Fruit fly (Drosophila melanogaster) whole organism, embryonic: ENCODE results near the gene CG15741.

Experiments
- Atf3 ChIP-seq: fragments of 200-800 bp; sonication (Bioruptor generic); optimal IDR thresholded peaks from 3 replicates; lab custom pipeline; 2016; ENCODE audit warnings: missing biosample characterization, missing genetic modification characterization
- Awh ChIP-seq: fragments of 200-800 bp; sonication (Bioruptor generic); IDR thresholded peaks from 2 replicates; pipeline ENCODE4, ENCODE4 v1.3.6; 2022; ENCODE audit warnings: missing biosample characterization, missing genetic modification characterization
- B-H2 ChIP-seq: fragments of 200-800 bp; sonication (Bioruptor generic); optimal IDR thresholded peaks from 2 replicates; lab custom pipeline; 2018; ENCODE audit warnings: missing biosample characterization, mild to moderate bottlenecking, missing genetic modification characterization
- BtbVII ChIP-seq: fragments of 200-800 bp; sonication (Bioruptor generic); optimal IDR thresholded peaks from 3 replicates; lab custom pipeline; 2017; ENCODE audit warnings: missing biosample characterization, mild to moderate bottlenecking, missing genetic modification characterization
- CG10366 ChIP-seq: fragments of 200-800 bp; sonication (Bioruptor generic); IDR thresholded peaks from 2 replicates; pipeline ENCODE4 v1.3.6; 2022; ENCODE audit warnings: missing biosample characterization, missing genetic modification characterization
- CG10431 ChIP-seq: fragments of 200-800 bp; sonication (Bioruptor generic); optimal IDR thresholded peaks from 3 replicates; lab custom pipeline; 2018; ENCODE audit warnings: missing biosample characterization, mild to moderate bottlenecking, missing genetic modification characterization
- CG11456 ChIP-seq: fragments of 200-800 bp; sonication (Bioruptor generic); IDR thresholded peaks from 3 replicates; pipeline ENCODE4 v1.3.6; 2022; ENCODE audit warnings: missing biosample characterization, missing genetic modification characterization
- CG11723 ChIP-seq: fragments of 200-800 bp; sonication (Bioruptor generic); optimal IDR thresholded peaks from 2 replicates; lab custom pipeline; 2017; ENCODE audit warnings: missing biosample characterization, mild to moderate bottlenecking, missing genetic modification characterization
- CG13287 ChIP-seq: fragments of 200-800 bp; sonication (Bioruptor generic); IDR thresholded peaks from 2 replicates; pipeline ENCODE4 v1.3.6; 2022; ENCODE audit warnings: missing biosample characterization, missing genetic modification characterization; ENCODE audit not compliant: partially characterized antibody
- CG13775 ChIP-seq: fragments of 200-800 bp; sonication (Bioruptor generic); optimal IDR thresholded peaks from 3 replicates; lab custom pipeline; 2017; ENCODE audit warnings: missing biosample characterization, mild to moderate bottlenecking, missing genetic modification characterization
- CG14710 ChIP-seq: fragments of 200-800 bp; sonication (Bioruptor generic); optimal IDR thresholded peaks from 3 replicates; lab custom pipeline; 2019; ENCODE audit warnings: missing biosample characterization, mild to moderate bottlenecking, missing genetic modification characterization, moderate library complexity
- CG1603 ChIP-seq: fragments of 200-800 bp; sonication (Bioruptor generic); optimal IDR thresholded peaks from 2 replicates; lab custom pipeline; 2019; ENCODE audit warnings: missing biosample characterization, mild to moderate bottlenecking, missing genetic modification characterization, moderate library complexity
- CG17328 ChIP-seq: fragments of 200-800 bp; sonication (Bioruptor generic); IDR thresholded peaks from 2 replicates; pipeline ENCODE4 v1.3.6; 2022; ENCODE audit warnings: missing biosample characterization, missing genetic modification characterization
- CG17359 ChIP-seq: fragments of 200-800 bp; sonication (Bioruptor generic); optimal IDR thresholded peaks from 3 replicates; lab custom pipeline; 2018; ENCODE audit warnings: missing biosample characterization, mild to moderate bottlenecking, missing genetic modification characterization, moderate library complexity
- CG17912 ChIP-seq: fragments of 200-800 bp; sonication (Bioruptor generic); optimal IDR thresholded peaks from 2 replicates; lab custom pipeline; 2018; ENCODE audit warnings: missing biosample characterization, mild to moderate bottlenecking, missing genetic modification characterization
- CG4617 ChIP-seq: fragments of 200-800 bp; sonication (Bioruptor generic); optimal IDR thresholded peaks from 3 replicates; lab custom pipeline; 2016; ENCODE audit warnings: missing biosample characterization, missing genetic modification characterization, borderline replicate concordance
- CG6654 ChIP-seq: fragments of 200-800 bp; sonication (Bioruptor generic); optimal IDR thresholded peaks from 2 replicates; lab custom pipeline; 2017; ENCODE audit warnings: missing biosample characterization, mild to moderate bottlenecking, missing genetic modification characterization
- CG6813 ChIP-seq: fragments of 200-800 bp; sonication (Bioruptor generic); optimal IDR thresholded peaks from 2 replicates; lab custom pipeline; 2017; ENCODE audit warnings: missing biosample characterization, missing genetic modification characterization, mild to moderate bottlenecking, moderate library complexity, missing genetic modification reagents
- CG7357 ChIP-seq: fragments of 200-800 bp; sonication (Bioruptor generic); IDR thresholded peaks from 3 replicates; pipeline ENCODE4 v1.3.6; 2022; ENCODE audit warnings: missing biosample characterization, missing genetic modification characterization
- CG8388 ChIP-seq: fragments of 200-800 bp; sonication (Bioruptor generic); optimal IDR thresholded peaks from 2 replicates; lab custom pipeline; 2019; ENCODE audit warnings: missing biosample characterization, mild to moderate bottlenecking, missing genetic modification characterization, moderate library complexity
- CG8765 ChIP-seq: fragments of 200-800 bp; sonication (Bioruptor generic); IDR thresholded peaks from 2 replicates; pipeline ENCODE4 v1.3.6; 2022; ENCODE audit warnings: missing biosample characterization, missing genetic modification characterization
- CG9215 ChIP-seq: fragments of 200-800 bp; sonication (Bioruptor generic); IDR thresholded peaks from 2 replicates; pipeline ENCODE4 v1.3.6; 2022; ENCODE audit warnings: missing biosample characterization, missing genetic modification characterization
- CG9797 ChIP-seq: fragments of 200-800 bp; sonication (Bioruptor generic); optimal IDR thresholded peaks from 3 replicates; lab custom pipeline; 2018; ENCODE audit warnings: missing biosample characterization, mild to moderate bottlenecking, missing genetic modification characterization
- CHES-1-like ChIP-seq: fragments of 200-800 bp; sonication (Bioruptor generic); optimal IDR thresholded peaks from 2 replicates; lab custom pipeline; 2016; ENCODE audit warnings: missing biosample characterization, missing genetic modification characterization
- CTCF ChIP-seq: fragments of 200-800 bp; sonication (Bioruptor generic); optimal IDR thresholded peaks from 2 replicates; lab custom pipeline; 2017; ENCODE audit warnings: missing biosample characterization, mild to moderate bottlenecking, missing genetic modification characterization, moderate library complexity
- Chrac-16 ChIP-seq: fragments of 200-800 bp; sonication (Bioruptor generic); optimal IDR thresholded peaks from 3 replicates; lab custom pipeline; 2016; ENCODE audit warnings: missing biosample characterization, missing genetic modification characterization
- Fer1 ChIP-seq: fragments of 200-800 bp; sonication (Bioruptor generic); optimal IDR thresholded peaks from 2 replicates; lab custom pipeline; 2017; ENCODE audit warnings: missing biosample characterization, mild to moderate bottlenecking, missing genetic modification characterization
- Gsc ChIP-seq: fragments of 200-800 bp; sonication (Bioruptor generic); IDR thresholded peaks from 2 replicates; pipeline ENCODE4 v1.3.6; 2022; ENCODE audit warnings: missing biosample characterization, missing genetic modification characterization
- Hr3 ChIP-seq: fragments of 200-800 bp; sonication (Bioruptor generic); optimal IDR thresholded peaks from 3 replicates; lab custom pipeline; 2016; ENCODE audit warnings: missing biosample characterization, missing genetic modification characterization
- Ssrp ChIP-seq: fragments of 200-800 bp; sonication (Bioruptor generic); optimal IDR thresholded peaks from 2 replicates; lab custom pipeline; 2018; ENCODE audit warnings: missing biosample characterization, mild to moderate bottlenecking, missing genetic modification characterization, moderate library complexity
- abd-A ChIP-seq: fragments of 200-800 bp; sonication (Bioruptor generic); optimal IDR thresholded peaks from 3 replicates; lab custom pipeline; 2019; ENCODE audit warnings: missing biosample characterization, mild to moderate bottlenecking, missing genetic modification characterization, moderate library complexity
- ap ChIP-seq: fragments of 200-800 bp; sonication (Bioruptor generic); IDR thresholded peaks from 2 replicates; pipeline ENCODE4 v1.3.6; 2022; ENCODE audit warnings: missing biosample characterization, missing genetic modification characterization
- ato ChIP-seq: fragments of 200-800 bp; sonication (Bioruptor generic); IDR thresholded peaks from 2 replicates; pipeline ENCODE4 v1.3.6; 2022; ENCODE audit warnings: missing biosample characterization, missing genetic modification characterization; ENCODE audit not compliant: partially characterized antibody
- chinmo ChIP-seq: fragments of 200-800 bp; sonication (Bioruptor generic); IDR thresholded peaks from 4 replicates; pipeline ENCODE4 v1.3.6; 2022; ENCODE audit warnings: missing biosample characterization, missing genetic modification characterization; ENCODE audit not compliant: partially characterized antibody
- chm ChIP-seq: fragments of 200-800 bp; sonication (Bioruptor generic); IDR thresholded peaks from 2 replicates; pipeline ENCODE4 v1.3.6; 2022; ENCODE audit warnings: missing biosample characterization, missing genetic modification characterization
- dm ChIP-seq: fragments of 200-800 bp; sonication (Bioruptor generic); optimal IDR thresholded peaks from 3 replicates; lab custom pipeline; 2016; ENCODE audit warnings: missing biosample characterization, missing genetic modification characterization
- esg ChIP-seq: fragments of 200-800 bp; sonication (Bioruptor generic); conservative IDR thresholded peaks from 2 replicates; pipeline ENCODE4 v1.3.6; 2022; ENCODE audit warnings: missing biosample characterization, missing genetic modification characterization
- grau ChIP-seq: fragments of 200-800 bp; optimal IDR thresholded peaks from 3 replicates; lab custom pipeline; 2019; ENCODE audit warnings: missing biosample characterization, mild to moderate bottlenecking, missing genetic modification characterization, moderate library complexity
- jing ChIP-seq: fragments of 200-800 bp; sonication (Bioruptor generic); optimal IDR thresholded peaks from 2 replicates; lab custom pipeline; 2018; ENCODE audit warnings: missing biosample characterization, mild to moderate bottlenecking, missing genetic modification characterization
- knrl ChIP-seq: fragments of 200-800 bp; sonication (Bioruptor generic); IDR thresholded peaks from 3 replicates; pipeline ENCODE4 v1.3.6; 2022; ENCODE audit warnings: missing biosample characterization, missing genetic modification characterization; ENCODE audit not compliant: partially characterized antibody
- lbe ChIP-seq: fragments of 200-800 bp; sonication (Bioruptor generic); optimal IDR thresholded peaks from 2 replicates; lab custom pipeline; 2016; ENCODE audit warnings: missing biosample characterization, mild to moderate bottlenecking, missing genetic modification characterization
- lola ChIP-seq, 3 experiments: fragments of >200 bp in 2 of 3; fragments of 200-800 bp in 1 of 3; sonication (Bioruptor generic) in 1 of 3; optimal IDR thresholded peaks; 2 replicates each; lab custom pipeline; 2017 to 2019; ENCODE audit warnings: missing biosample characterization in 3 of 3, missing genetic modification characterization in 3 of 3, mild to moderate bottlenecking in 1 of 3, moderate library complexity in 1 of 3
- nau ChIP-seq: fragments of 200-800 bp; sonication (Bioruptor generic); optimal IDR thresholded peaks from 3 replicates; lab custom pipeline; 2017; ENCODE audit warnings: missing biosample characterization, mild to moderate bottlenecking, missing genetic modification characterization, missing genetic modification reagents
- repo ChIP-seq: fragments of 200-800 bp; sonication (Bioruptor generic); optimal IDR thresholded peaks from 2 replicates; lab custom pipeline; 2016; ENCODE audit warnings: missing biosample characterization, missing genetic modification characterization
- schlank ChIP-seq: fragments of 200-800 bp; sonication (Bioruptor generic); optimal IDR thresholded peaks from 2 replicates; lab custom pipeline; 2018; ENCODE audit warnings: missing biosample characterization, mild to moderate bottlenecking, missing genetic modification characterization
- sd ChIP-seq: fragments of 200-800 bp; sonication (Bioruptor generic); optimal IDR thresholded peaks from 3 replicates; lab custom pipeline; 2018; ENCODE audit warnings: missing biosample characterization, mild to moderate bottlenecking, missing genetic modification characterization, moderate library complexity
- sug ChIP-seq: fragments of 200-800 bp; optimal IDR thresholded peaks from 2 replicates; lab custom pipeline; 2019; ENCODE audit warnings: missing biosample characterization, mild to moderate bottlenecking, missing genetic modification characterization, moderate library complexity
- trem ChIP-seq: fragments of 200-800 bp; optimal IDR thresholded peaks from 3 replicates; lab custom pipeline; 2019; ENCODE audit warnings: missing biosample characterization, mild to moderate bottlenecking, missing genetic modification characterization, moderate library complexity
- usp ChIP-seq: fragments of >200 bp; optimal IDR thresholded peaks from 2 replicates; lab custom pipeline; 2017; ENCODE audit warnings: missing biosample characterization, missing genetic modification characterization
- zen ChIP-seq: fragments of 200-800 bp; sonication (Bioruptor generic); optimal IDR thresholded peaks from 3 replicates; lab custom pipeline; 2018; ENCODE audit warnings: missing biosample characterization, mild to moderate bottlenecking, missing genetic modification characterization, moderate library complexity
- zen2 ChIP-seq: fragments of 200-800 bp; sonication (Bioruptor generic); IDR thresholded peaks from 3 replicates; pipeline ENCODE4 v1.3.6; 2022; ENCODE audit warnings: missing biosample characterization, missing genetic modification characterization; ENCODE audit not compliant: partially characterized antibody

Gene CG15741

DNA sequence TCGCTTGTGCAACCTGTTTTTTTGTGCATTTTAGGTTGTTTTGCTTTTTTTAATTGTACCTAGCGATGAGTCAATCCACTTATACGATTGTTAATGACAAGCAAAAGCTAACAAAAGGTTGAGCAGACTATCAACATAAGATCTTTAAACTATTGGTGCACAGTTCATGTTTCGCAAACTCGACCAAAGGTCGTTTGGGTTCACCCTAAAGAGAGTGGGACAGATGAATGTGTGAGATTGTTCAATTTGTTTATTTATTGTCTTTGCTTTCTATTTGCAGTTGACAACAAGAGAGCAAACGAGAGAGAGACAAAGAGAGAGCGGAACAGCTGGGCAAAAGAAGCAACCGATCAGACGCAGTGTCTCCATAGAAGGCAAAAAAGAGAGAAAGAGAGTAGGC, 14.8 kb downstream of the CG15741 start (continued):
- TF ChIP-seq schlank (tag; lab: Kevin White, UChicago) (no peak), abd-A (tag; lab: Kevin White, UChicago) (no peak), CG6813 (peak; percentile 55), nau (GFP tag; lab: Kevin White, UChicago) (no peak), grau (tag; lab: Kevin White, UChicago) (no peak), chm (0 out of 2 replicates have a peak, but pooled peaks have one; percentile 15), knrl (GFP tag; lab: Robert Waterston, UW) (no peak), repo (GFP tag; lab: Kevin White, UChicago) (no peak), CG13287 (no peak), CG11456 (no peak), lola (GFP tag; optimal IDR thresholded peaks at IDR 0.05; lab: Kevin White, UChicago) (no peak), Hr3 (GFP tag; lab: Kevin White, UChicago) (no peak), trem (no peak), CG17359 (tag; lab: Kevin White, UChicago) (peak; percentile 52), CG1603 (tag; lab: Kevin White, UChicago) (no peak), CG9797 (GFP tag; lab: Kevin White, UChicago) (no peak), CG14710 (peak; percentile 36), lbe (GFP tag; lab: Kevin White, UChicago) (no peak), ato (GFP tag; lab: Robert Waterston, UW) (no peak), jing (GFP tag; lab: Kevin White, UChicago) (no peak), zen2 (GFP tag; lab: Robert Waterston, UW) (no peak), sd (no peak), chinmo (GFP tag; lab: Robert Waterston, UW) (0 out of 4 replicates have a peak, but pooled peaks have one; percentile 59), CTCF (GFP tag; lab: Kevin White, UChicago) (no peak), BtbVII (GFP tag; lab: Kevin White, UChicago) (no peak), CG7357 (no peak), CG10366 (GFP tag; lab: Robert Waterston, UW) (no peak), CG13775 (no peak), Gsc (no peak), esg (no peak), CG8388 (GFP tag; lab: Kevin White, UChicago) (no peak), Fer1 (GFP tag; lab: Kevin White, UChicago) (peak; percentile 22), CG8765 (no peak), B-H2 (GFP tag; lab: Kevin White, UChicago) (no peak), CG10431 (GFP tag; lab: Kevin White, UChicago) (peak; percentile 60), ap (GFP tag; lab: Robert Waterston, UW) (no peak), CHES-1-like (no peak), Atf3 (GFP tag; lab: Kevin White, UChicago) (no peak), sug (tag; lab: Kevin White, UChicago) (no peak), CG9215 (GFP tag; lab: Robert Waterston, UW) (no peak), Chrac-16 (no peak), CG6654 (GFP tag; lab: Kevin White, UChicago) (no peak), zen (tag; lab: Kevin White, UChicago) (no peak), Ssrp (tag; lab: Kevin White, UChicago) (no peak), CG4617 (GFP tag; lab: Kevin White, UChicago) (no peak), CG11723 (GFP tag; lab: Kevin White, UChicago) (no peak), usp (no peak), Awh (GFP tag; lab: Robert Waterston, UW) (0 out of 2 replicates have a peak, but pooled peaks have one; percentile 50), CG17912 (peak; percentile 67), dm (GFP tag; lab: Kevin White, UChicago) (no peak), CG17328 (GFP tag; lab: Robert Waterston, UW) (no peak)
